Worm (Caenorhabditis elegans) whole organism, young adult: ENCODE data around the gene nhr-258.
"Not testable (repeated sequence)": the region's sequence is repeated elsewhere in the genome, so short reads cannot be mapped to it uniquely, and the experiment has no call there.

ENCODE experiments used
- ama-1 ChIP-seq, 3 experiments: fragments of 150-350 bp in 1 of 3; sonication (generic microtip) in 2 of 3; optimal IDR thresholded peaks; 2 replicates each; lab custom pipeline; 2014 to 2018; ENCODE audit warnings: missing biosample characterization in 2 of 3, missing genetic modification characterization in 2 of 3, missing genetic modification reagents in 2 of 3
- attf-3 ChIP-seq: fragments of 200-800 bp; sonication (Bioruptor generic); conservative IDR thresholded peaks from 2 replicates; pipeline ENCODE4 v1.3.6; 2022; ENCODE audit warnings: missing genetic modification reagents, missing genetic modification characterization, missing compliant biosample characterization
- dpff-1 ChIP-seq: sonication (generic microtip); optimal IDR thresholded peaks from 2 replicates; lab custom pipeline; 2017; ENCODE audit warnings: mild to moderate bottlenecking, missing genetic modification characterization, missing compliant biosample characterization
- ets-4 ChIP-seq: fragments of 200-800 bp; sonication (Bioruptor generic); optimal IDR thresholded peaks from 2 replicates; lab custom pipeline; 2018; ENCODE audit warnings: mild to moderate bottlenecking, missing genetic modification characterization, missing compliant biosample characterization
- lsy-27 ChIP-seq: sonication (generic microtip); optimal IDR thresholded peaks from 2 replicates; lab custom pipeline; 2017; ENCODE audit warnings: missing genetic modification characterization, mild to moderate bottlenecking, missing compliant biosample characterization, antibody characterized with exemption, missing genotype, borderline replicate concordance; ENCODE audit not compliant: insufficient read depth
- nhr-90 ChIP-seq: sonication (generic microtip); optimal IDR thresholded peaks from 2 replicates; lab custom pipeline; 2016; ENCODE audit warnings: missing genotype, mild to moderate bottlenecking, missing genetic modification characterization, missing compliant biosample characterization
- unc-62 ChIP-seq: fragments of 150-350 bp; optimal IDR thresholded peaks from 2 replicates; lab custom pipeline; 2014; ENCODE audit warnings: missing biosample characterization, missing genetic modification reagents, missing genetic modification characterization

DNA sequence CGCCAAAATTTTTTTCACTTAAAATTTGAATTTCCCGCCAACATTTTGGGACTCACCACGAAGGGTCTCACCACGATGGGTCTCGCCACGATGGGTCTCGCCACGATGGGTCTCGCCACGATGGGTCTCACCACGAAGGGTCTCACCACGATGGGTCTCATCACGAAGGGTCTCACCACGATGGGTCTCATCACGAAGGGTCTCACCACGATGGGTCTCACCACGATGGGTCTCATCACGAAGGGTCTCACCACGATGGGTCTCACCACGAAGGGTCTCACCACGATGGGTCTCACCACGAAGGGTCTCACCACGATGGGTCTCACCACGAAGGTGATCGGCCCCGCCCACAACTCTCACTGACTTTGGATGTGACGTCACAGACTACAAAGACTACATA, 28.9 kb downstream of the nhr-258 start:
- not testable (repeated sequence) for TF ChIP-seq nhr-90 (tag; lab: Kevin White, UChicago); unc-62 (GFP tag; lab: Kevin White, UChicago); attf-3 (GFP tag; lab: Robert Waterston, UW); dpff-1 (tag; lab: Kevin White, UChicago); ama-1 (optimal IDR thresholded peaks at IDR 0.05; lab: Kevin White, UChicago); ama-1 (GFP tag; optimal IDR thresholded peaks at IDR 0.05; lab: Kevin White, UChicago); ets-4 (GFP tag; lab: Kevin White, UChicago); lsy-27 (tag; lab: Kevin White, UChicago)
